Fruit fly (Drosophila melanogaster): ENCODE measurements around the gene CG4592.

Gene CG4592

dm6 chr2L:9886086-9886485, 35.3 kb upstream of the CG4592 start, which contains the start of gene nAChRalpha6:
Gene nAChRalpha6, minus strand, starts transcription at chr2L:9886250.
- peak; percentile 92 for TF ChIP-seq z (GFP tag; IDR thresholded peaks at IDR 0.05)
- TF ChIP-seq lab (GFP tag; optimal IDR thresholded peaks at IDR 0.05): no peak
- no peak for TF ChIP-seq org-1 (GFP tag; optimal IDR thresholded peaks at IDR 0.05)
- no peak for TF ChIP-seq Myb (GFP tag; optimal IDR thresholded peaks at IDR 0.05)
- no peak for TF ChIP-seq CG13894 (tag; optimal IDR thresholded peaks at IDR 0.05)
- TF ChIP-seq CG6254 (GFP tag; optimal IDR thresholded peaks at IDR 0.05): no peak
- TF ChIP-seq Nf-YC (tag; optimal IDR thresholded peaks at IDR 0.05): no peak
- peak; percentile 34 for TF ChIP-seq abd-A (tag; optimal IDR thresholded peaks at IDR 0.05)
- no peak for TF ChIP-seq Drgx (GFP tag; IDR thresholded peaks at IDR 0.05)
- TF ChIP-seq Deaf1 (tag; optimal IDR thresholded peaks at IDR 0.05): peak; percentile 93
- 0 out of 4 replicates have a peak, but pooled peaks have one; percentile 54 for TF ChIP-seq chinmo (GFP tag; IDR thresholded peaks at IDR 0.05; ENCODE audit: partially characterized antibody)
- no peak for TF ChIP-seq CG18619 (GFP tag; optimal IDR thresholded peaks at IDR 0.05)
- TF ChIP-seq ATbp (GFP tag; optimal IDR thresholded peaks at IDR 0.05): no peak
- TF ChIP-seq E2f1 (GFP tag; IDR thresholded peaks at IDR 0.05): no peak
- TF ChIP-seq CG11560 (tag; IDR thresholded peaks at IDR 0.05): no peak
- TF ChIP-seq dysf (GFP tag; IDR thresholded peaks at IDR 0.05): no peak
- TF ChIP-seq CG2129 (GFP tag; IDR thresholded peaks at IDR 0.05; ENCODE audit: partially characterized antibody): no peak
- peak; percentile 57; the same call in 1 of the 2 replicates for TF ChIP-seq Bgb (GFP tag; IDR thresholded peaks at IDR 0.05; ENCODE audit: partially characterized antibody)
- TF ChIP-seq CG2202 (tag; optimal IDR thresholded peaks at IDR 0.05): no peak
- no peak for TF ChIP-seq ab (GFP tag; optimal IDR thresholded peaks at IDR 0.05)
- TF ChIP-seq Mes4 (GFP tag; optimal IDR thresholded peaks at IDR 0.05): no peak
- TF ChIP-seq rib (GFP tag; IDR thresholded peaks at IDR 0.05): no peak
- TF ChIP-seq Ets65A (GFP tag): peak; percentile 10
- TF ChIP-seq run (tag; optimal IDR thresholded peaks at IDR 0.05): no peak
- TF ChIP-seq ara (GFP tag; IDR thresholded peaks at IDR 0.05): no peak
- no peak for TF ChIP-seq NC2α (GFP tag; optimal IDR thresholded peaks at IDR 0.05)
- TF ChIP-seq CG6689 (GFP tag; IDR thresholded peaks at IDR 0.05): no peak
- TF ChIP-seq CkIIα-i1 (GFP tag; IDR thresholded peaks at IDR 0.05): no peak
- TF ChIP-seq seq (GFP tag; IDR thresholded peaks at IDR 0.05): no peak
- TF ChIP-seq ewg (GFP tag; optimal IDR thresholded peaks at IDR 0.05): no peak
- no peak for TF ChIP-seq BEAF-32 (GFP tag; optimal IDR thresholded peaks at IDR 0.05)
- TF ChIP-seq CG9437 (GFP tag; optimal IDR thresholded peaks at IDR 0.05): no peak
- no peak for TF ChIP-seq CG42726 (GFP tag; IDR thresholded peaks at IDR 0.05; ENCODE audit: partially characterized antibody)
- TF ChIP-seq CG9609 (GFP tag; optimal IDR thresholded peaks at IDR 0.05): no peak
- no peak for TF ChIP-seq Eip74EF (GFP tag; optimal IDR thresholded peaks at IDR 0.05)
- no peak for TF ChIP-seq CG32772 (GFP tag; IDR thresholded peaks at IDR 0.05)
- no peak for TF ChIP-seq Taf1 (GFP tag; IDR thresholded peaks at IDR 0.05)
- TF ChIP-seq CG1529 (GFP tag; optimal IDR thresholded peaks at IDR 0.05): no peak
- TF ChIP-seq CG6813 (GFP tag; optimal IDR thresholded peaks at IDR 0.05): no peak
- TF ChIP-seq CG18599 (GFP tag; optimal IDR thresholded peaks at IDR 0.05): no peak
- no peak for TF ChIP-seq Spps (tag; optimal IDR thresholded peaks at IDR 0.05)
- peak; percentile 71; the same call in 1 of the 2 replicates for TF ChIP-seq Adf1 (GFP tag; IDR thresholded peaks at IDR 0.05)
- TF ChIP-seq CG6272 (GFP tag; IDR thresholded peaks at IDR 0.05): no peak
- TF ChIP-seq pan (optimal IDR thresholded peaks at IDR 0.05): no peak
- peak in 1 of 2 experiments; percentile 5 for TF ChIP-seq pan (GFP tag; optimal IDR thresholded peaks at IDR 0.05 in 1 of 2, IDR thresholded peaks at IDR 0.05 in 1 of 2)
